Worm (Caenorhabditis elegans) whole organism, mixed stage, embryonic: Measurements from ENCODE around the gene T05A8.6.

Experiments
- M03D4.4 ChIP-seq: sonication (generic microtip); optimal IDR thresholded peaks from 2 replicates; lab custom pipeline; 2017; ENCODE audit warnings: mild to moderate bottlenecking, missing genetic modification characterization, missing compliant biosample characterization
- bed-3 ChIP-seq: fragments of 200-800 bp; sonication (Bioruptor generic); optimal IDR thresholded peaks from 3 replicates; lab custom pipeline; 2018; ENCODE audit warnings: mild to moderate bottlenecking, missing genetic modification characterization, moderate library complexity, missing compliant biosample characterization
- ceh-39 ChIP-seq: fragments of 150-350 bp; optimal IDR thresholded peaks from 2 replicates; lab custom pipeline; 2014; ENCODE audit warnings: missing biosample characterization, missing genetic modification characterization
- ceh-83 ChIP-seq: fragments of 200-800 bp; sonication (Bioruptor generic); optimal IDR thresholded peaks from 2 replicates; lab custom pipeline; 2018; ENCODE audit warnings: mild to moderate bottlenecking, missing genetic modification characterization, missing compliant biosample characterization
- ces-1 ChIP-seq: fragments of 150-350 bp; optimal IDR thresholded peaks from 2 replicates; lab custom pipeline; 2014; ENCODE audit warnings: missing biosample characterization, missing genetic modification reagents, missing genetic modification characterization
- cnd-1 ChIP-seq: fragments of 200-800 bp; sonication (Bioruptor generic); optimal IDR thresholded peaks from 2 replicates; lab custom pipeline; 2018; ENCODE audit warnings: mild to moderate bottlenecking, missing genetic modification characterization, missing compliant biosample characterization
- drap-1 ChIP-seq: fragments of 200-800 bp; sonication (Bioruptor generic); optimal IDR thresholded peaks from 3 replicates; lab custom pipeline; 2018; ENCODE audit warnings: mild to moderate bottlenecking, missing genetic modification characterization, missing compliant biosample characterization
- elt-1 ChIP-seq: sonication (generic microtip); optimal IDR thresholded peaks from 2 replicates; lab custom pipeline; 2017; ENCODE audit warnings: missing genetic modification characterization, mild to moderate bottlenecking, missing compliant biosample characterization, antibody characterized with exemption, moderate library complexity, borderline replicate concordance; ENCODE audit not compliant: insufficient read depth
- elt-3 ChIP-seq: fragments of 150-350 bp; optimal IDR thresholded peaks from 2 replicates; lab custom pipeline; 2014; ENCODE audit warnings: missing biosample characterization, missing genetic modification characterization
- flh-1 ChIP-seq: fragments of 200-800 bp; sonication (Bioruptor generic); optimal IDR thresholded peaks from 2 replicates; lab custom pipeline; 2018; ENCODE audit warnings: mild to moderate bottlenecking, missing genetic modification characterization, moderate library complexity, missing compliant biosample characterization
- ham-2 ChIP-seq: fragments of 200-800 bp; sonication (Bioruptor generic); optimal IDR thresholded peaks from 2 replicates; lab custom pipeline; 2018; ENCODE audit warnings: mild to moderate bottlenecking, missing genetic modification characterization, missing compliant biosample characterization
- hlh-1 ChIP-seq: fragments of 150-350 bp; optimal IDR thresholded peaks from 2 replicates; lab custom pipeline; 2014; ENCODE audit warnings: missing biosample characterization, missing genetic modification reagents, missing genetic modification characterization
- lin-13 ChIP-seq: fragments of 150-350 bp; optimal IDR thresholded peaks from 2 replicates; lab custom pipeline; 2014; ENCODE audit warnings: missing biosample characterization, missing genetic modification characterization
- lin-32 ChIP-seq: fragments of 200-800 bp; sonication (Bioruptor generic); optimal IDR thresholded peaks from 2 replicates; lab custom pipeline; 2018; ENCODE audit warnings: mild to moderate bottlenecking, missing genetic modification characterization, missing compliant biosample characterization
- lsy-2 ChIP-seq: fragments of 150-350 bp; optimal IDR thresholded peaks from 2 replicates; lab custom pipeline; 2014; ENCODE audit warnings: missing biosample characterization, missing genetic modification characterization
- mab-5 ChIP-seq: fragments of 150-350 bp; optimal IDR thresholded peaks from 2 replicates; lab custom pipeline; 2014; ENCODE audit warnings: missing biosample characterization, missing genetic modification characterization
- mls-2 ChIP-seq: sonication (generic microtip); optimal IDR thresholded peaks from 2 replicates; lab custom pipeline; 2016; ENCODE audit warnings: mild to moderate bottlenecking, missing genetic modification characterization, moderate library complexity, missing compliant biosample characterization
- nhr-12 ChIP-seq: fragments of 150-350 bp; optimal IDR thresholded peaks from 2 replicates; lab custom pipeline; 2014; ENCODE audit warnings: missing biosample characterization, missing genetic modification characterization
- nhr-2 ChIP-seq: fragments of 150-350 bp; optimal IDR thresholded peaks from 2 replicates; lab custom pipeline; 2014; ENCODE audit warnings: missing biosample characterization, missing genetic modification characterization
- nhr-237 ChIP-seq: fragments of 150-350 bp; optimal IDR thresholded peaks from 2 replicates; lab custom pipeline; 2014; ENCODE audit warnings: missing biosample characterization, missing genetic modification characterization
- nhr-28 ChIP-seq: fragments of 150-350 bp; optimal IDR thresholded peaks from 2 replicates; lab custom pipeline; 2014; ENCODE audit warnings: missing biosample characterization, missing genetic modification characterization
- nhr-76 ChIP-seq: sonication (generic microtip); optimal IDR thresholded peaks from 2 replicates; lab custom pipeline; 2017; ENCODE audit warnings: missing biosample characterization, missing genetic modification characterization
- pha-4 ChIP-seq: fragments of 150-350 bp; optimal IDR thresholded peaks from 2 replicates; lab custom pipeline; 2018; ENCODE audit warnings: missing biosample characterization, missing genetic modification reagents, missing genetic modification characterization
- sem-2 ChIP-seq: fragments of 200-800 bp; sonication (Bioruptor generic); optimal IDR thresholded peaks from 2 replicates; lab custom pipeline; 2018; ENCODE audit warnings: mild to moderate bottlenecking, missing genetic modification characterization, missing compliant biosample characterization
- snpc-4 ChIP-seq: fragments of 150-350 bp; optimal IDR thresholded peaks from 2 replicates; lab custom pipeline; 2014; ENCODE audit warnings: missing biosample characterization, missing genetic modification characterization
- tbx-8 ChIP-seq: fragments of 200-800 bp; sonication (Bioruptor generic); optimal IDR thresholded peaks from 2 replicates; lab custom pipeline; 2018; ENCODE audit warnings: mild to moderate bottlenecking, missing genetic modification characterization, moderate library complexity, missing compliant biosample characterization
- unc-120 ChIP-seq: sonication (generic microtip); optimal IDR thresholded peaks from 2 replicates; lab custom pipeline; 2017; ENCODE audit warnings: missing genetic modification characterization, missing compliant biosample characterization; ENCODE audit not compliant: poor library complexity, severe bottlenecking
- unc-39 ChIP-seq: fragments of 150-350 bp; optimal IDR thresholded peaks from 2 replicates; lab custom pipeline; 2014; ENCODE audit warnings: missing biosample characterization, missing genetic modification characterization
- unc-62 ChIP-seq: fragments of 150-350 bp; optimal IDR thresholded peaks from 2 replicates; lab custom pipeline; 2014; ENCODE audit warnings: missing biosample characterization, missing genetic modification reagents, missing genetic modification characterization
- zip-8 ChIP-seq: fragments of 150-350 bp; optimal IDR thresholded peaks from 2 replicates; lab custom pipeline; 2014; ENCODE audit warnings: missing biosample characterization, missing genetic modification characterization
- ztf-11 ChIP-seq: fragments of 150-350 bp; optimal IDR thresholded peaks from 2 replicates; lab custom pipeline; 2014; ENCODE audit warnings: missing biosample characterization, missing genetic modification characterization

Gene T05A8.6

DNA sequence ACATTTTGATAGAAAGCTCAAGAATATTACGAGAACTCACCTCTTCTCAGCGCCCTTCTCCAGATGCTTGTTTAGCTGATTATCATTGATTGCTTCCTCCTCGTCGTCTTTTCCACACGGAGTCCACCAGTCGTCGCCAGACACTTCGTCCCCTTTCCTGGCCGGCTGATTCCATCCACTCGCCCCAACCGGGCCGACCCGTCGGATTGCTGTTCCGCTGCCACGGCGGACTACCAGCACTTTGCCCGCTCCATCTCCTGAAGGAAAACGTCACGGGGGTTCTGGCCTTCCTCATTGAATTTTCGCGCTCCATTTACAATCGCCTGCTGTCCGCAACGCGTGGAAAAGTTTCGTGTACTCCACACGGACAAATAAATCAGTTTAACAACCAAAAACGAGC lies 43.9 kb upstream of the T05A8.6 start:
- TF ChIP-seq elt-1 (tag; lab: Kevin White, UChicago) (no peak), snpc-4 (tag; lab: Kevin White, UChicago) (no peak), sem-2 (GFP tag; lab: Kevin White, UChicago) (no peak), ceh-83 (GFP tag; lab: Kevin White, UChicago) (no peak), tbx-8 (GFP tag; lab: Kevin White, UChicago) (no peak)
- TF ChIP-seq, all 35 proteins: peak for 0

DNA sequence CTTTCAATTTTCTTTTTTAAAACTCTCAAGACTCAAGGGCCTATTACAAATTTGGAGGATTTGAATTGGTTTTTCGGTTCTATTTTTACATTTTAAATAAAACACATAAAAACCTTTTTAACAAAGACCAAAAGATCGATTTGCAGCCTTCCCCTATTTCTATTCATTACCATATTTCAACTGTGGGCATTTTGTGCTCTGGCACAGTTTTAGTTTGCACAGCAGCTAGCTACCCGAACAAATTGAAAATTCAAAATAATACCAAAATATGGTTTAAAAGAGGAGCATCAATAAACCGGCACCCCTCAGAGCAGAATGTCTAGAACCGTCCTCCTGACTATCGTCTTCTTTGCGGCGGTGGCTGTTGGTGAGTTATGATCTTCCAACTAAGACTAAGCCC lies 41.8 kb upstream of the T05A8.6 start, which contains the start of gene F08D12.2:
F08D12.2 (plus strand) TSS at position 301 of the 400 bp plus-strand sequence.
- TF ChIP-seq drap-1 (GFP tag; lab: Kevin White, UChicago) (no peak), unc-39 (no peak), mls-2 (tag; lab: Kevin White, UChicago) (no peak), zip-8 (tag; lab: Kevin White, UChicago) (no peak), unc-120 (no peak), elt-3 (tag; lab: Kevin White, UChicago) (no peak), ces-1 (GFP tag; lab: Kevin White, UChicago) (no peak), bed-3 (GFP tag; lab: Kevin White, UChicago) (no peak), cnd-1 (tag; lab: Kevin White, UChicago) (no peak), lsy-2 (no peak), ceh-39 (no peak), unc-62 (GFP tag; lab: Kevin White, UChicago) (no peak), hlh-1 (tag; lab: Kevin White, UChicago) (no peak), lin-13 (tag; lab: Kevin White, UChicago) (no peak), M03D4.4 (tag; lab: Kevin White, UChicago) (no peak), pha-4 (tag; lab: Kevin White, UChicago) (no peak), lin-32 (no peak), nhr-12 (tag; lab: Kevin White, UChicago) (no peak), elt-1 (tag; lab: Kevin White, UChicago) (no peak), mab-5 (tag; lab: Kevin White, UChicago) (no peak)

DNA sequence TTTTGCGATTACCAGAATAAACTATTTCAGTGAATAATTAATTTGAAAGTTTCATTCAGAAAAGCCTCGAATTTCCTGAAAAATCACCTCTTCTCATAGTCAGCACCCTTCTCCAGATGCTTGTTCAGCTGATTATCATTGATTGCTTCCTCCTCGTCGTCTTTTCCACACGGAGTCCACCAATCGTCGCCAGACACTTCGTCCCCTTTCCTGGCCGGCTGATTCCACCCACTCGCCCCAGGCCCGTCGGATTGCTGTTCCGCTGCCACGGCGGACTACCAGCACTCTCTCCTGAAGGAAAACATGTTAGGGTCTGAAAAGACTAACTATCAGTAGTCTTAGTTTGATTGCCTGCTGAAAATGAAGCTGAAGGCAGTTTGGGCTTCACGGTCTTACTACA lies 41.3 kb upstream of the T05A8.6 start:
- no peak for TF ChIP-seq mls-2 (tag; lab: Kevin White, UChicago)
- no peak for TF ChIP-seq ztf-11 (tag; lab: Kevin White, UChicago)
- no peak for TF ChIP-seq bed-3 (GFP tag; lab: Kevin White, UChicago)
- no peak for TF ChIP-seq flh-1

DNA sequence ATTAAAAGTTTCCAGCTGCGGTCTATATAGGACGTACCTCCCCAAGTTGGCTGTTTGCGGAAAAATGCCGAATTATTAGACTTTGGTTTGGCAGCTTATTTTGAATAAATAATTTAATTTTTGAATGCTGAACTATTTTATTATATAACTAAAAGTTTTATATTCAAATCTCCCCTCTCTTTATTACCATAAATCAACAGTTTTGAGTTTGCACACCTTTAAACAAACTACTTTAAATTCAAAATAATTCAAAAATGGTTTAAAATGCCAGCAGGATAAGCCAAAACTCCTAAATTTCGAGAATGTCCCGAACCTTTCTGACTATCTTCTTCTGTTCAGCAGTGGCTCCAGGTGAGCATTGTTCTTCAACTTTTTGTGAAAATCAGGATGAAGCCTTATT lies 39.7 kb upstream of the T05A8.6 start, which contains the start of gene F08D12.3:
F08D12.3 (plus strand) TSS at position 301 of the 400 bp plus-strand sequence.
- TF ChIP-seq ztf-11 (tag; lab: Kevin White, UChicago) (no peak), lsy-2 (no peak), nhr-237 (tag; lab: Kevin White, UChicago) (no peak), elt-1 (tag; lab: Kevin White, UChicago) (no peak), lin-32 (no peak), ceh-39 (no peak), nhr-2 (no peak), mab-5 (tag; lab: Kevin White, UChicago) (no peak), snpc-4 (tag; lab: Kevin White, UChicago) (no peak), hlh-1 (tag; lab: Kevin White, UChicago) (no peak), bed-3 (GFP tag; lab: Kevin White, UChicago) (no peak)

DNA sequence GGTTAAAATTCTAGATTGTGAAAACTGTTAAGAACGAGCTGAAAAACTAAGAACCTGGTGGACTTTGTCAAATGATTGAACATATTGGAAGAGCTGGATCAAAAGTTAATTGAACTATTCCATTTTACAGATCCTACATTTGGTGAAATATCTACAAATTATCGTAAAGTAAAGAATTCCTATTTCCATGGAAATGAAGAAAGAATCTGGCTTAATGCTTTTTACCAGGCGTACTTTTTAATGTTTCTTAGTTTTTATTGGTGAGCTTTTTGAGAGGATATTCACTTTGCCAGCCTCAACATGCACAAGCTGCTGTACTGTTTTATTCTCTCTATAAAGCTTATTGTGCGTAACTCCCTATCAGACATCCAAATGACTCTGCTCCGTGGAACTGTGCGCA lies 38.3 kb upstream of the T05A8.6 start, which contains the start of gene F08D12.4:
F08D12.4 (plus strand) TSS at position 301 of the 400 bp plus-strand sequence.
- TF ChIP-seq nhr-76 (tag; lab: Kevin White, UChicago) (no peak), flh-1 (no peak), elt-3 (tag; lab: Kevin White, UChicago) (no peak), sem-2 (GFP tag; lab: Kevin White, UChicago) (no peak), ceh-83 (GFP tag; lab: Kevin White, UChicago) (no peak), nhr-28 (tag; lab: Kevin White, UChicago) (no peak), nhr-2 (no peak), M03D4.4 (tag; lab: Kevin White, UChicago) (no peak), cnd-1 (tag; lab: Kevin White, UChicago) (no peak), ceh-39 (no peak), pha-4 (tag; lab: Kevin White, UChicago) (no peak), snpc-4 (tag; lab: Kevin White, UChicago) (no peak), unc-62 (GFP tag; lab: Kevin White, UChicago) (no peak), hlh-1 (tag; lab: Kevin White, UChicago) (no peak), ztf-11 (tag; lab: Kevin White, UChicago) (no peak), mls-2 (tag; lab: Kevin White, UChicago) (no peak), ces-1 (GFP tag; lab: Kevin White, UChicago) (no peak), lsy-2 (no peak), mab-5 (tag; lab: Kevin White, UChicago) (no peak), ham-2 (GFP tag; lab: Kevin White, UChicago) (no peak)
